Fruit fly (Drosophila melanogaster): ENCODE data around the gene CG3939.

Gene CG3939

dm6 chrX:3157048-3157703 is 17.6 kb upstream of the CG3939 start (continued):
- TF ChIP-seq Deaf1 (tag; optimal IDR thresholded peaks at IDR 0.05): no peak
- TF ChIP-seq BEAF-32 (GFP tag; optimal IDR thresholded peaks at IDR 0.05): no peak
- no peak for TF ChIP-seq Taf1 (GFP tag; IDR thresholded peaks at IDR 0.05)
- TF ChIP-seq CG11560 (tag; IDR thresholded peaks at IDR 0.05): no peak
- TF ChIP-seq CG18619 (GFP tag; optimal IDR thresholded peaks at IDR 0.05): no peak
- no peak for TF ChIP-seq fd64A (GFP tag; optimal IDR thresholded peaks at IDR 0.05)
- TF ChIP-seq bcd (GFP tag; optimal IDR thresholded peaks at IDR 0.05): peak; percentile 17
- no peak for TF ChIP-seq grn (GFP tag; optimal IDR thresholded peaks at IDR 0.05)
- TF ChIP-seq sc (optimal IDR thresholded peaks at IDR 0.05): no peak
- no peak for TF ChIP-seq sc (GFP tag; optimal IDR thresholded peaks at IDR 0.05)
- peak; percentile 39 for TF ChIP-seq CG1603 (tag; optimal IDR thresholded peaks at IDR 0.05)
- no peak for TF ChIP-seq CG4854 (GFP tag; optimal IDR thresholded peaks at IDR 0.05)
- no peak for TF ChIP-seq ttk (GFP tag; IDR thresholded peaks at IDR 0.05)
- TF ChIP-seq CG14667 (GFP tag; IDR thresholded peaks at IDR 0.05): no peak
- TF ChIP-seq mam (GFP tag; optimal IDR thresholded peaks at IDR 0.05): peak; percentile 10
- no peak for TF ChIP-seq Lim3 (GFP tag; IDR thresholded peaks at IDR 0.05)
- no peak for TF ChIP-seq emc (GFP tag; optimal IDR thresholded peaks at IDR 0.05)
- no peak for TF ChIP-seq phol (tag; optimal IDR thresholded peaks at IDR 0.05)
- no peak for TF ChIP-seq CG7963 (GFP tag; IDR thresholded peaks at IDR 0.05; ENCODE audit: partially characterized antibody)
- TF ChIP-seq CG16779 (GFP tag; IDR thresholded peaks at IDR 0.05): no peak
- TF ChIP-seq HmgD (GFP tag; optimal IDR thresholded peaks at IDR 0.05): no peak
- TF ChIP-seq CG3281 (GFP tag; optimal IDR thresholded peaks at IDR 0.05): peak; percentile 21
- no peak for TF ChIP-seq HmgZ (tag; optimal IDR thresholded peaks at IDR 0.05)
- no peak for TF ChIP-seq Sin3A (optimal IDR thresholded peaks at IDR 0.05)
- no peak for TF ChIP-seq CG17186 (GFP tag; optimal IDR thresholded peaks at IDR 0.05)
- no peak for TF ChIP-seq ranshi (GFP tag; IDR thresholded peaks at IDR 0.05)
- no peak for TF ChIP-seq danr (GFP tag; IDR thresholded peaks at IDR 0.05)
- TF ChIP-seq H15 (GFP tag; IDR thresholded peaks at IDR 0.05): no peak
- no peak for TF ChIP-seq gcm (GFP tag; optimal IDR thresholded peaks at IDR 0.05)
- no peak for TF ChIP-seq p53 (GFP tag; optimal IDR thresholded peaks at IDR 0.05)
- no peak for TF ChIP-seq bigmax (GFP tag; optimal IDR thresholded peaks at IDR 0.05)
- no peak for TF ChIP-seq CG8924 (tag; optimal IDR thresholded peaks at IDR 0.05)
- no peak for TF ChIP-seq Stat92E (GFP tag; optimal IDR thresholded peaks at IDR 0.05)
- peak; percentile 29 for TF ChIP-seq CG12659 (GFP tag; optimal IDR thresholded peaks at IDR 0.05)
- TF ChIP-seq Ets65A (GFP tag): peak; percentile 67
- TF ChIP-seq CG4282 (GFP tag; optimal IDR thresholded peaks at IDR 0.05): no peak
- no peak for TF ChIP-seq tio (GFP tag; optimal IDR thresholded peaks at IDR 0.05)
- TF ChIP-seq twi (tag; optimal IDR thresholded peaks at IDR 0.05): no peak
- TF ChIP-seq CG1529 (GFP tag; optimal IDR thresholded peaks at IDR 0.05): no peak
- TF ChIP-seq rib (GFP tag; IDR thresholded peaks at IDR 0.05): peak; percentile 51
- TF ChIP-seq Nf-YA (GFP tag; IDR thresholded peaks at IDR 0.05): no peak
- no peak for TF ChIP-seq Camta (GFP tag; optimal IDR thresholded peaks at IDR 0.05)
- TF ChIP-seq CG7745 (tag; optimal IDR thresholded peaks at IDR 0.05): no peak
- 0 out of 2 replicates have a peak, but pooled peaks have one; percentile 17 for TF ChIP-seq esg (GFP tag; conservative IDR thresholded peaks at IDR 0.05)
- TF ChIP-seq Atf3 (GFP tag; optimal IDR thresholded peaks at IDR 0.05): no peak
- no peak for TF ChIP-seq bsh (GFP tag; optimal IDR thresholded peaks at IDR 0.05)
- TF ChIP-seq CG10321 (GFP tag; IDR thresholded peaks at IDR 0.05): no peak
- no peak for TF ChIP-seq Dll (GFP tag; IDR thresholded peaks at IDR 0.05; ENCODE audit: partially characterized antibody)
- TF ChIP-seq CG9215 (GFP tag; IDR thresholded peaks at IDR 0.05): 0 out of 2 replicates have a peak, but pooled peaks have one; percentile 19
- no peak for TF ChIP-seq scrt (GFP tag; optimal IDR thresholded peaks at IDR 0.05)
- no peak for TF ChIP-seq CG15011 (GFP tag; optimal IDR thresholded peaks at IDR 0.05)
- TF ChIP-seq usp (GFP tag; optimal IDR thresholded peaks at IDR 0.05): no peak
